Worm (Caenorhabditis elegans): ENCODE data around the gene C03F11.2.

DNA sequence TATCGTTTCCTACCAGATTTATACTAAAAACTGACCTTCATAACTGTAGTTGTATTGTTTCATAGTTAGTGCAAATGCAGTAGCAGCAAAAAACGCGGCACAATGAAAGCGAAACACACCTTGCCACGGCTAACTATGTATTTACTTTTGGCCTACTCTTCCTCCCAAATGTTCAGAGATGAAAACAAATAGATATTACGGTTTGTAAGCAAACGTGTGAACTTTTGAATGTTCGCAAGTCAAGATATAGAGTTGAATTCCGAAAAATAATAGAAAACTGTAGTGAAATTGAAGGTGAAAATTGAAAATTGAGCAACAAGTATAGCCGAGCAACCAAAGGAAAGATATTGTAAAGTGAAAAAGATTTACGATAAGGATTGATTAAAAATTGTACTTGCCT, 33.0 kb downstream of the C03F11.2 start, which contains the start of gene chtl-1:
- TF ChIP-seq ama-1 (optimal IDR thresholded peaks at IDR 0.05) (no peak), hnd-1 (tag; optimal IDR thresholded peaks at IDR 0.05) (no peak)

All from whole organism, early embryonic.